Fruit fly (Drosophila melanogaster): ENCODE measurements around the gene Doc3.
A peak's percentile ranks its signal among the peaks of the same experiment; 100 is the strongest.

Doc3 gene

DNA sequence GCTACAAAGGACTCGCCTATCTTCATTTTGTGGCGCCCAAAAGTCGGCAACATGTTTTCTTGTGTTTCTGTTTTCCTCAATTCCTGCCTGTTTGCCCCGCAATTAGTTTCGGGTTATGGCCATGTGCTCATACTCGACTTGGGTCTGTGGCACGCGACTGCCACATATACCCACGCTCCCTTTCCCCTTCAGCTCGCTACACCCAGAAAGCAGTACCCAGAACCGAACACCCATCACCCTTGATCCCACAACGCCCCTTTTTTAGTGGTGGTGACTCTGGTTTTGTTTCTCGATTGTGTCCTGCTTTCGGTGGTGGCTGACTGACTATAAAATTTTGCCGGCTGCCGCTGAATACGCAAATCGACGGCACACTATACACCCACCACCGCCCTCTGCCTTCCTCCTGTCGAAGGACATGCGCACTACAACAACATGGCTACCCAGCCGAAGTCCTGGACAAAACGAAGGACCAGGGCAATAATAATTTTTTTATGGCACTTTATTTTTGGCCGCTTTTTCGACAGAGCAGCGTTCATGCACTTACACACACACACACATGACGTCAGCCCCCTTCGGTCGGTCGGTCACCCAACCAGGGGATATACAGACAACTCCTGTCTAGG is 45.6 kb downstream of the Doc3 start (continued):
- TF ChIP-seq CG11085 (GFP tag; IDR thresholded peaks at IDR 0.05) (no peak), ewg (GFP tag; optimal IDR thresholded peaks at IDR 0.05) (peak; percentile 83), seq (GFP tag; IDR thresholded peaks at IDR 0.05) (peak; percentile 43; the same call in 1 of the 2 replicates), slbo (GFP tag; IDR thresholded peaks at IDR 0.05) (no peak), CG32767 (GFP tag; IDR thresholded peaks at IDR 0.05) (0 out of 2 replicates have a peak, but pooled peaks have one; percentile 17), HLHmδ (GFP tag; optimal IDR thresholded peaks at IDR 0.05) (no peak), ato (GFP tag; IDR thresholded peaks at IDR 0.05; ENCODE audit: partially characterized antibody) (no peak), CG11504 (tag; optimal IDR thresholded peaks at IDR 0.05) (peak; percentile 50), crol (GFP tag; IDR thresholded peaks at IDR 0.05) (peak; percentile 69; the same call in 1 of the 2 replicates), ase (GFP tag; IDR thresholded peaks at IDR 0.05) (no peak), CG11456 (GFP tag; IDR thresholded peaks at IDR 0.05) (no peak), CG13894 (tag; optimal IDR thresholded peaks at IDR 0.05) (peak; percentile 19), sens (GFP tag) (peak; percentile 65), abd-A (tag; optimal IDR thresholded peaks at IDR 0.05) (peak; percentile 92)

DNA sequence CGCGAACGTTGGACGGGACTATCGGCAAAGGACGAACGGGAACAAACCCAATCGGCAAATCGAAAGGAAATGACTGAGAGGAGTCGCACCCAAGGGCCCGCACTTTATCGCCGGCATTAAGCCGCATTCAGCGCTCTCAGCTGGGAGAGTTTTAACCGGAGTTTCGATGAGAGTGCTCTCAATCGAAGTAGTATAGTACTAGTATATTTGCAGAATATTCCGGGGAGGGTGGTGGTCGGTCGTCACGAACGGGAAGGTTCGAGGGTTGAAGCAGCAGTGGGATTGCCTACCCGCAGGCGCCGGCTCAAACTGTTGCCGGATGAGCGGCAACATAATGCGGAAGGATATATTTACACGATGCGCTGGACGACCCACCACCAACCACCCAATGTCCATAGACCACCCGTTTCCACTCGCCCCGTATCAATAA is 46.8 kb downstream of the Doc3 start:
- no peak for TF ChIP-seq eve (GFP tag; optimal IDR thresholded peaks at IDR 0.05)
- peak; percentile 92 for TF ChIP-seq scrt (GFP tag; optimal IDR thresholded peaks at IDR 0.05)
- no peak for TF ChIP-seq CG16779 (GFP tag; IDR thresholded peaks at IDR 0.05)
- TF ChIP-seq CG4328 (GFP tag; optimal IDR thresholded peaks at IDR 0.05), result no peak
- peak; percentile 89 for TF ChIP-seq abd-A (tag; optimal IDR thresholded peaks at IDR 0.05)
- TF ChIP-seq CG12071 (GFP tag; optimal IDR thresholded peaks at IDR 0.05), result no peak
- peak; percentile 32 for TF ChIP-seq oc (tag; optimal IDR thresholded peaks at IDR 0.05)
- TF ChIP-seq CG3065 (GFP tag; optimal IDR thresholded peaks at IDR 0.05), result no peak
- no peak for TF ChIP-seq CG6765 (GFP tag; optimal IDR thresholded peaks at IDR 0.05)
- no peak for TF ChIP-seq chinmo (GFP tag; IDR thresholded peaks at IDR 0.05; ENCODE audit: partially characterized antibody)
- TF ChIP-seq Bgb (GFP tag; IDR thresholded peaks at IDR 0.05; ENCODE audit: partially characterized antibody), result 0 out of 2 replicates have a peak, but pooled peaks have one; percentile 22
- no peak for TF ChIP-seq Stat92E (GFP tag; optimal IDR thresholded peaks at IDR 0.05)
- TF ChIP-seq MESR4 (GFP tag; optimal IDR thresholded peaks at IDR 0.05), result no peak
- peak; percentile 73 for TF ChIP-seq seq (GFP tag; IDR thresholded peaks at IDR 0.05)
- peak; percentile 40; the same call in 1 of the 2 replicates for TF ChIP-seq Adf1 (GFP tag; IDR thresholded peaks at IDR 0.05)
- TF ChIP-seq ewg (GFP tag; optimal IDR thresholded peaks at IDR 0.05), result peak; percentile 77
- TF ChIP-seq dpn (GFP tag; optimal IDR thresholded peaks at IDR 0.05), result no peak
- peak; percentile 76 for TF ChIP-seq pros (GFP tag; optimal IDR thresholded peaks at IDR 0.05)
- no peak for TF ChIP-seq exex (tag; optimal IDR thresholded peaks at IDR 0.05)
- TF ChIP-seq lmd (GFP tag; IDR thresholded peaks at IDR 0.05), result no peak
- TF ChIP-seq CG4282 (GFP tag; optimal IDR thresholded peaks at IDR 0.05), result no peak
- peak; percentile 23 for TF ChIP-seq Hmr (GFP tag; optimal IDR thresholded peaks at IDR 0.05)
- peak; percentile 68 for TF ChIP-seq CG13894 (tag; optimal IDR thresholded peaks at IDR 0.05)
- peak; percentile 14 for TF ChIP-seq gcm (GFP tag; optimal IDR thresholded peaks at IDR 0.05)
- peak; percentile 50 for TF ChIP-seq kni (GFP tag; optimal IDR thresholded peaks at IDR 0.05)
- peak; percentile 15; the same call in 1 of the 3 replicates for TF ChIP-seq CG11695 (GFP tag; IDR thresholded peaks at IDR 0.05)
- peak; percentile 69 for TF ChIP-seq crol (GFP tag; IDR thresholded peaks at IDR 0.05)
- TF ChIP-seq CG15696 (tag; optimal IDR thresholded peaks at IDR 0.05), result no peak
- TF ChIP-seq btn (GFP tag; optimal IDR thresholded peaks at IDR 0.05), result no peak
- TF ChIP-seq CG10959 (GFP tag; IDR thresholded peaks at IDR 0.05), result no peak
- TF ChIP-seq Dek (tag; optimal IDR thresholded peaks at IDR 0.05), result no peak
- TF ChIP-seq Hey (tag; optimal IDR thresholded peaks at IDR 0.05), result peak; percentile 64
- no peak for TF ChIP-seq CG33213 (GFP tag; optimal IDR thresholded peaks at IDR 0.05)
- no peak for TF ChIP-seq Oli (tag; optimal IDR thresholded peaks at IDR 0.05)
- peak; percentile 94 for TF ChIP-seq Deaf1 (tag; optimal IDR thresholded peaks at IDR 0.05)
- no peak for TF ChIP-seq CG6791 (GFP tag; IDR thresholded peaks at IDR 0.05; ENCODE audit: partially characterized antibody)
- peak; percentile 16 for TF ChIP-seq lab (GFP tag; optimal IDR thresholded peaks at IDR 0.05)
- no peak for TF ChIP-seq Fer1 (GFP tag; optimal IDR thresholded peaks at IDR 0.05)

Data from whole organism, embryonic.